Worm (Caenorhabditis elegans) whole organism, early embryonic: Measurements from ENCODE around the gene K07F5.15.

ENCODE experiments used
- B0310.2 ChIP-seq: sonication (generic microtip); optimal IDR thresholded peaks from 2 replicates; lab custom pipeline; 2016; ENCODE audit warnings: mild to moderate bottlenecking, missing genetic modification characterization, missing compliant biosample characterization
- F13C5.2 ChIP-seq: sonication (generic microtip); optimal IDR thresholded peaks from 2 replicates; lab custom pipeline; 2017; ENCODE audit warnings: mild to moderate bottlenecking, missing genetic modification characterization, inconsistent platforms, missing compliant biosample characterization
- ama-1 ChIP-seq: fragments of 150-350 bp; optimal IDR thresholded peaks from 2 replicates; lab custom pipeline; 2014
- ceh-13 ChIP-seq: fragments of 200-800 bp; sonication (Bioruptor generic); optimal IDR thresholded peaks from 2 replicates; lab custom pipeline; 2018; ENCODE audit warnings: mild to moderate bottlenecking, missing genetic modification characterization, missing compliant biosample characterization
- ceh-36 ChIP-seq: sonication (generic microtip); optimal IDR thresholded peaks from 2 replicates; lab custom pipeline; 2016; ENCODE audit warnings: missing genetic modification characterization, inconsistent platforms, missing compliant biosample characterization
- flt-1 ChIP-seq: fragments of 200-800 bp; sonication (Bioruptor generic); IDR thresholded peaks from 2 replicates; pipeline ENCODE4 v1.3.6; 2022; ENCODE audit warnings: missing genetic modification characterization, missing compliant biosample characterization
- hmg-4 ChIP-seq: fragments of 200-800 bp; sonication (Bioruptor generic); optimal IDR thresholded peaks from 2 replicates; lab custom pipeline; 2018; ENCODE audit warnings: mild to moderate bottlenecking, missing genetic modification characterization, missing compliant biosample characterization
- hnd-1 ChIP-seq: sonication (generic microtip); optimal IDR thresholded peaks from 2 replicates; lab custom pipeline; 2016; ENCODE audit warnings: missing genetic modification characterization, missing compliant biosample characterization
- pes-1 ChIP-seq: fragments of 200-800 bp; sonication (Bioruptor generic); IDR thresholded peaks from 2 replicates; pipeline ENCODE4 v1.3.6; 2022; ENCODE audit warnings: missing genetic modification reagents, missing genetic modification characterization, missing compliant biosample characterization
- scrt-1 ChIP-seq: fragments of 200-800 bp; sonication (Bioruptor generic); IDR thresholded peaks from 2 replicates; pipeline ENCODE4 v1.3.6; 2022; ENCODE audit warnings: missing genetic modification characterization, missing compliant biosample characterization
- sea-1 ChIP-seq: fragments of 200-800 bp; sonication (Bioruptor generic); conservative IDR thresholded peaks from 2 replicates; pipeline ENCODE4 v1.3.6; 2022; ENCODE audit warnings: missing genetic modification characterization, missing compliant biosample characterization
- tbx-11 ChIP-seq: fragments of 200-800 bp; sonication (Bioruptor generic); IDR thresholded peaks from 2 replicates; pipeline ENCODE4 v1.3.6; 2022; ENCODE audit warnings: missing genetic modification characterization, missing compliant biosample characterization
- tbx-37 ChIP-seq: fragments of 200-800 bp; sonication (Bioruptor generic); conservative IDR thresholded peaks from 2 replicates; pipeline ENCODE4 v1.3.6; 2022; ENCODE audit warnings: missing genetic modification reagents, missing genetic modification characterization, missing compliant biosample characterization

ce11 chrIV:9866865-9867264 lies 2.0 kb downstream of the K07F5.15 start:
- no peak for TF ChIP-seq ama-1 (lab: Kevin White, UChicago)
- TF ChIP-seq F13C5.2 (tag; lab: Kevin White, UChicago) = no peak
- no peak for TF ChIP-seq ceh-36
- no peak for TF ChIP-seq B0310.2 (tag; lab: Kevin White, UChicago)
- TF ChIP-seq hnd-1 (tag; lab: Kevin White, UChicago) = no peak
- TF ChIP-seq tbx-37 (GFP tag; lab: Robert Waterston, UW) = no peak
- no peak for TF ChIP-seq pes-1 (GFP tag; lab: Robert Waterston, UW)
- TF ChIP-seq tbx-11 (GFP tag; lab: Robert Waterston, UW) = no peak
- TF ChIP-seq sea-1 = no peak
- TF ChIP-seq ceh-13 (GFP tag; lab: Kevin White, UChicago) = no peak
- no peak for TF ChIP-seq hmg-4 (GFP tag; lab: Kevin White, UChicago)
- TF ChIP-seq flt-1 (GFP tag; lab: Robert Waterston, UW) = no peak
- no peak for TF ChIP-seq scrt-1
